Worm (Caenorhabditis elegans): ENCODE measurements around the gene C07B5.6.

ce11 chrX:9509922-9510321 is 8.9 kb upstream of the C07B5.6 start:
- TF ChIP-seq dao-5 (tag; optimal IDR thresholded peaks at IDR 0.05) (no peak), W03F9.2 (tag; optimal IDR thresholded peaks at IDR 0.05) (no peak)
